Worm (Caenorhabditis elegans): ENCODE measurements around the gene prdx-2.

Gene prdx-2

DNA sequence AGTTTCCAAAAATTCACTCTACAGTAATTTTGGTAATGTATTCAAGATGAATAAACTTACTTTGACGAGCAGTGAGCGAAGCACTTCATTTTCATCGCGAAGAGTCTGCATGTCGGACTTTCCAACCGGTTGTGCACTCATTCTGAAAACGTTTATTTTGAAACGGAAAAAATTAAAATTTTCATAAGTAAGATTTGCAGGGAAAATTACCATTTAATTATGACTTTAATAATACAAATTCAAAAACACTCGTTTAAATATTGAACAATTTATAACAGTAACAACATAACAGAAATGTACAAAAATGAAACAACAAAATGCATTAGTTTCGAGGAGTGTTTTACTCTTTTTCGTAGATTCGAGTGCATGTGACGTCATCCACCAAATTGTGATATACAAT, 34.5 kb downstream of the prdx-2 start, which contains the start of the genes EEED8.13 and EEED8.18:
Gene EEED8.13 (minus strand): TSS at position 101 of the 400 bp plus-strand sequence.
Gene EEED8.18 (minus strand): TSS at position 144 of the 400 bp plus-strand sequence.
- peak; percentile 32 for TF ChIP-seq zip-8 (tag; optimal IDR thresholded peaks at IDR 0.05)
- no peak for TF ChIP-seq ceh-43 (GFP tag; optimal IDR thresholded peaks at IDR 0.05)

DNA sequence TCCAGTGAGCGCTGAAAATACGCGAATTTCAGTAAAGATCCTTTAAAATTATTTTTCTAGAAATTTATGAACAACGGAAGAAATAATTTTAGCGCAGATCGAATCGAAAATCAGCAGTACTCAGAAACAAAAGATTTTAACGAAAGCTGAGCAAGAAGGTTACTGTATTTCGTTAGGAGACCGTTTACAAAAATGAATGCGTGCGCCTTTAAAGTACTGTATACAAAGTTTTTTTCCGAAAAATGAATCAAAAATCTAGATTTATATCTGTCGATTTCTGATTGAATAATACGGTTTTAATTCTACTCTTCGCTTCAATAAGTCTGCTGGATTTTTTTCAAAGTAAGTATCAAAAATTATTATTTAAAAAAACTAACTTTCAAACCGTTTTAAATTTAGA, 36.0 kb downstream of the prdx-2 start, which contains the start of the genes EEED8.14 and EEED8.3:
Gene EEED8.14 (minus strand): TSS at position 13 of the 400 bp plus-strand sequence.
Gene EEED8.3 (plus strand): TSS at position 237 of the 400 bp plus-strand sequence.
- no peak for TF ChIP-seq nhr-12 (tag; optimal IDR thresholded peaks at IDR 0.05)
- no peak for TF ChIP-seq nhr-237 (tag; optimal IDR thresholded peaks at IDR 0.05)
- no peak for TF ChIP-seq mep-1 (tag; optimal IDR thresholded peaks at IDR 0.05)
- no peak for TF ChIP-seq sptf-1 (tag; optimal IDR thresholded peaks at IDR 0.05)
- no peak for TF ChIP-seq nhr-28 (tag; optimal IDR thresholded peaks at IDR 0.05)
- TF ChIP-seq nhr-2 (tag; optimal IDR thresholded peaks at IDR 0.05) = no peak
- no peak for TF ChIP-seq nhr-76 (tag; optimal IDR thresholded peaks at IDR 0.05)
- TF ChIP-seq zip-8 (tag; optimal IDR thresholded peaks at IDR 0.05) = no peak
- TF ChIP-seq snpc-4 (tag; optimal IDR thresholded peaks at IDR 0.05) = no peak
- no peak for TF ChIP-seq unc-39 (tag; optimal IDR thresholded peaks at IDR 0.05)
- no peak for TF ChIP-seq bed-3 (GFP tag; optimal IDR thresholded peaks at IDR 0.05)
- no peak for TF ChIP-seq hlh-1 (tag; optimal IDR thresholded peaks at IDR 0.05)

- TF ChIP-seq pha-4 (tag; optimal IDR thresholded peaks at IDR 0.05) = peak; percentile 18
- no peak for TF ChIP-seq zip-8 (tag; optimal IDR thresholded peaks at IDR 0.05)
- peak; percentile 14 for TF ChIP-seq nhr-2 (tag; optimal IDR thresholded peaks at IDR 0.05)
- TF ChIP-seq mab-5 (tag; optimal IDR thresholded peaks at IDR 0.05) = peak; percentile 64
- TF ChIP-seq unc-62 (GFP tag; optimal IDR thresholded peaks at IDR 0.05) = peak; percentile 92
Measured at ce11 chrII:5416204-5416764, 38.3 kb downstream of the prdx-2 start, which contains the start of gene EEED8.2. TSS of gene EEED8.2 (plus strand) at chrII:5416714.

DNA sequence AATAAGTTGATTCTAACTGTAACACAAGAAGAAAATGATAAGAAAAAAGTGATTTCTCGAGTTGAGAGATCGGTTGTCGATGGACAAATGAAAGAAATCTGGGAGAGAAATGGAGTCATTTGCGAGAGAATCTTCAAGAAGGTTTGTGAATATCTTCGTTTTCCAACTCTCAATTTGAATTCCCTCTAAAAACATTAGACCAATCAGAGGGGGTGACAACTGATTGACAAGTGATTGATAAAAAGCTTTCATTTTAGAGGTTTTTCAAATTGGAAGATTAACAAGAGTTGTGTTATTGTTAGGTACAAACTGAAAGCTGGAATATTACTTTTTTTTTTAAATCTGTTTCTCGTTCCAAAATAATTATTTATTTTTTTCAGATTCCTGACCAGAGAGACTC, 39.9 kb downstream of the prdx-2 start:
- TF ChIP-seq nhr-2 (tag; optimal IDR thresholded peaks at IDR 0.05) = no peak
- no peak for TF ChIP-seq snpc-4 (tag; optimal IDR thresholded peaks at IDR 0.05)
- TF ChIP-seq hlh-1 (tag; optimal IDR thresholded peaks at IDR 0.05) = no peak
- TF ChIP-seq unc-62 (GFP tag; optimal IDR thresholded peaks at IDR 0.05) = peak; percentile 94
- TF ChIP-seq unc-120 (tag; optimal IDR thresholded peaks at IDR 0.05; ENCODE audit: poor library complexity, severe bottlenecking) = no peak
- no peak for TF ChIP-seq bed-3 (GFP tag; optimal IDR thresholded peaks at IDR 0.05)

DNA sequence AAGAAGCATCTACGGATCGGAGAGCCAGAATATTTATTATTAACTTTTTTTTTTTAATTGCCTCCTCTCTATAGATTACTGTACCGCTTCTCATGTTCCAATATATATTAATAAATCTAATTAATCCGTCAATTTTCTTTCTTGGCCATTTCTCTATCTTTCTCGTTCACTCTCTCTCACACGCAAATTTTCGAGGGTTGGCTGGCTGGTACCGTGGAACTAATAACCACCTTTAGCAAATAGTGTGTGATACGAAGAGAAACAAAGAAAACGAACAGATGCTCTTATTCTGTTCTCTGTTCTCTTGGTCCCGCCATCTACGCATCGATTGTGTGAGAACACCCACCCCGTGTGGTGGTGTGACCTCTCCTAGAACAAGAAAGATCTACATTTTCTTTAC, 40.3 kb downstream of the prdx-2 start:
- no peak for TF ChIP-seq drap-1 (GFP tag; optimal IDR thresholded peaks at IDR 0.05)
- peak; percentile 52 for TF ChIP-seq mls-2 (tag; optimal IDR thresholded peaks at IDR 0.05)
- TF ChIP-seq nhr-76 (tag; optimal IDR thresholded peaks at IDR 0.05) = no peak
- TF ChIP-seq unc-62 (GFP tag; optimal IDR thresholded peaks at IDR 0.05) = no peak
- peak; percentile 84 for TF ChIP-seq cnd-1 (tag; optimal IDR thresholded peaks at IDR 0.05)
- TF ChIP-seq M03D4.4 (tag; optimal IDR thresholded peaks at IDR 0.05) = no peak
- TF ChIP-seq nhr-12 (tag; optimal IDR thresholded peaks at IDR 0.05) = no peak
- TF ChIP-seq lin-32 (GFP tag; optimal IDR thresholded peaks at IDR 0.05) = peak; percentile 67
- TF ChIP-seq nhr-2 (tag; optimal IDR thresholded peaks at IDR 0.05) = no peak
- TF ChIP-seq ceh-83 (GFP tag; optimal IDR thresholded peaks at IDR 0.05) = no peak
- peak; percentile 18 for TF ChIP-seq ceh-39 (tag; optimal IDR thresholded peaks at IDR 0.05)
- no peak for TF ChIP-seq tbx-8 (GFP tag; optimal IDR thresholded peaks at IDR 0.05)
- peak; percentile 14 for TF ChIP-seq unc-120 (tag; optimal IDR thresholded peaks at IDR 0.05; ENCODE audit: poor library complexity, severe bottlenecking)
- peak; percentile 25 for TF ChIP-seq lin-13 (tag; optimal IDR thresholded peaks at IDR 0.05)
- no peak for TF ChIP-seq mep-1 (tag; optimal IDR thresholded peaks at IDR 0.05)
- TF ChIP-seq ztf-11 (tag; optimal IDR thresholded peaks at IDR 0.05) = peak; percentile 13
- TF ChIP-seq bed-3 (GFP tag; optimal IDR thresholded peaks at IDR 0.05) = no peak
- no peak for TF ChIP-seq elt-1 (tag; optimal IDR thresholded peaks at IDR 0.05; ENCODE audit: borderline replicate concordance, insufficient read depth)
- TF ChIP-seq nhr-28 (tag; optimal IDR thresholded peaks at IDR 0.05) = no peak
- TF ChIP-seq elt-3 (tag; optimal IDR thresholded peaks at IDR 0.05) = no peak
- TF ChIP-seq zip-8 (tag; optimal IDR thresholded peaks at IDR 0.05) = no peak
- TF ChIP-seq flh-1 (GFP tag; optimal IDR thresholded peaks at IDR 0.05) = no peak
- no peak for TF ChIP-seq lsy-2 (tag; optimal IDR thresholded peaks at IDR 0.05)
- no peak for TF ChIP-seq ham-2 (GFP tag; optimal IDR thresholded peaks at IDR 0.05)
- TF ChIP-seq nhr-237 (tag; optimal IDR thresholded peaks at IDR 0.05) = no peak
- TF ChIP-seq ces-1 (GFP tag; optimal IDR thresholded peaks at IDR 0.05) = peak; percentile 89
- TF ChIP-seq ceh-43 (GFP tag; optimal IDR thresholded peaks at IDR 0.05) = peak; percentile 59
- TF ChIP-seq unc-39 (tag; optimal IDR thresholded peaks at IDR 0.05) = no peak
- no peak for TF ChIP-seq snpc-4 (tag; optimal IDR thresholded peaks at IDR 0.05)
- TF ChIP-seq blmp-1 (tag; optimal IDR thresholded peaks at IDR 0.05) = no peak
- no peak for TF ChIP-seq mab-5 (tag; optimal IDR thresholded peaks at IDR 0.05)
- peak; percentile 75 for TF ChIP-seq hlh-1 (tag; optimal IDR thresholded peaks at IDR 0.05)
- TF ChIP-seq sptf-1 (tag; optimal IDR thresholded peaks at IDR 0.05) = no peak
- TF ChIP-seq sem-2 (GFP tag; optimal IDR thresholded peaks at IDR 0.05) = no peak
- no peak for TF ChIP-seq pha-4 (tag; optimal IDR thresholded peaks at IDR 0.05)
